Worm (Caenorhabditis elegans) whole organism, L2 larva: ENCODE data around the gene K09A9.6.

ENCODE experiments used
- C34F6.9 ChIP-seq: fragments of 150-350 bp; optimal IDR thresholded peaks from 2 replicates; lab custom pipeline; 2014; ENCODE audit warnings: missing biosample characterization, missing genetic modification characterization
- F13H6.1 ChIP-seq: sonication (generic microtip); optimal IDR thresholded peaks from 2 replicates; lab custom pipeline; 2016; ENCODE audit warnings: missing genetic modification characterization, missing compliant biosample characterization
- R02D3.7 ChIP-seq: fragments of 150-350 bp; optimal IDR thresholded peaks from 2 replicates; lab custom pipeline; 2014; ENCODE audit warnings: missing biosample characterization, missing genetic modification characterization
- Y55F3AM.14 ChIP-seq: fragments of 200-800 bp; sonication (Bioruptor generic); optimal IDR thresholded peaks from 2 replicates; lab custom pipeline; 2018; ENCODE audit warnings: mild to moderate bottlenecking, missing genetic modification characterization, missing compliant biosample characterization
- ZK546.5 ChIP-seq: sonication (generic microtip); optimal IDR thresholded peaks from 2 replicates; lab custom pipeline; 2017; ENCODE audit warnings: missing biosample characterization, missing genetic modification characterization
- alr-1 ChIP-seq: fragments of 150-350 bp; optimal IDR thresholded peaks from 2 replicates; lab custom pipeline; 2014; ENCODE audit warnings: missing biosample characterization, missing genetic modification characterization
- aly-2 ChIP-seq: fragments of 150-350 bp; optimal IDR thresholded peaks from 2 replicates; lab custom pipeline; 2014; ENCODE audit warnings: missing biosample characterization, missing genetic modification characterization
- ama-1 ChIP-seq: fragments of 150-350 bp; optimal IDR thresholded peaks from 2 replicates; lab custom pipeline; 2018; ENCODE audit warnings: inconsistent platforms
- blmp-1 ChIP-seq: sonication (generic microtip); optimal IDR thresholded peaks from 2 replicates; lab custom pipeline; 2017; ENCODE audit warnings: missing genetic modification characterization, mild to moderate bottlenecking, missing compliant biosample characterization, antibody characterized with exemption, moderate library complexity; ENCODE audit not compliant: insufficient read depth
- ceh-16 ChIP-seq: fragments of 150-350 bp; optimal IDR thresholded peaks from 2 replicates; lab custom pipeline; 2014; ENCODE audit warnings: missing biosample characterization, missing genetic modification characterization
- ceh-82 ChIP-seq: fragments of 150-350 bp; optimal IDR thresholded peaks from 2 replicates; lab custom pipeline; 2014; ENCODE audit warnings: missing biosample characterization, missing genetic modification characterization
- crh-2 ChIP-seq: sonication (generic microtip); optimal IDR thresholded peaks from 2 replicates; lab custom pipeline; 2017; ENCODE audit warnings: missing biosample characterization, missing genetic modification characterization
- dmd-4 ChIP-seq: sonication (generic microtip); optimal IDR thresholded peaks from 2 replicates; lab custom pipeline; 2017; ENCODE audit warnings: missing biosample characterization, missing genetic modification characterization
- egl-27 ChIP-seq: sonication (generic microtip); optimal IDR thresholded peaks from 3 replicates; lab custom pipeline; 2017; ENCODE audit warnings: missing biosample characterization, missing genetic modification reagents, missing genetic modification characterization
- elt-1 ChIP-seq: fragments of 150-350 bp; optimal IDR thresholded peaks from 2 replicates; lab custom pipeline; 2014; ENCODE audit warnings: missing biosample characterization, missing genetic modification characterization
- elt-3 ChIP-seq: sonication (generic microtip); optimal IDR thresholded peaks from 2 replicates; lab custom pipeline; 2017; ENCODE audit warnings: missing biosample characterization, missing genetic modification characterization
- fos-1 ChIP-seq: fragments of 150-350 bp; optimal IDR thresholded peaks from 2 replicates; lab custom pipeline; 2014; ENCODE audit warnings: missing biosample characterization, missing genetic modification characterization
- gmeb-1 ChIP-seq: fragments of 150-350 bp; optimal IDR thresholded peaks from 2 replicates; lab custom pipeline; 2014; ENCODE audit warnings: missing biosample characterization, missing genetic modification characterization
- lin-11 ChIP-seq: fragments of 150-350 bp; sonication (generic microtip); optimal IDR thresholded peaks from 2 replicates; lab custom pipeline; 2014; ENCODE audit warnings: missing biosample characterization, missing genetic modification characterization, inconsistent platforms, mixed read lengths
- lin-13 ChIP-seq: fragments of 150-350 bp; optimal IDR thresholded peaks from 2 replicates; lab custom pipeline; 2014; ENCODE audit warnings: missing biosample characterization, missing genetic modification reagents, missing genetic modification characterization
- lin-39 ChIP-seq: fragments of 150-350 bp; optimal IDR thresholded peaks from 2 replicates; lab custom pipeline; 2014; ENCODE audit warnings: missing biosample characterization, missing genetic modification reagents, missing genetic modification characterization
- lsy-2 ChIP-seq, 2 experiments: fragments of 150-350 bp in 1 of 2; sonication (generic microtip) in 1 of 2; optimal IDR thresholded peaks; 2 replicates each; lab custom pipeline; 2014 to 2017; ENCODE audit warnings: missing biosample characterization in 2 of 2, missing genetic modification characterization in 2 of 2
- mab-5 ChIP-seq: fragments of 150-350 bp; optimal IDR thresholded peaks from 2 replicates; lab custom pipeline; 2014; ENCODE audit warnings: missing biosample characterization, missing genetic modification characterization
- mbf-1 ChIP-seq: sonication (generic microtip); optimal IDR thresholded peaks from 2 replicates; lab custom pipeline; 2017; ENCODE audit warnings: missing biosample characterization, missing genetic modification characterization
- mdl-1 ChIP-seq, 2 experiments: fragments of 150-350 bp in 1 of 2; sonication (generic microtip) in 1 of 2; optimal IDR thresholded peaks; 2 replicates each; lab custom pipeline; 2017; ENCODE audit warnings: missing biosample characterization in 2 of 2, missing genetic modification characterization in 2 of 2
- nhr-10 ChIP-seq: sonication (generic microtip); optimal IDR thresholded peaks from 2 replicates; lab custom pipeline; 2017; ENCODE audit warnings: missing biosample characterization, missing genetic modification characterization
- nhr-12 ChIP-seq: fragments of 150-350 bp; optimal IDR thresholded peaks from 2 replicates; lab custom pipeline; 2014; ENCODE audit warnings: missing biosample characterization, missing genetic modification characterization
- nhr-129 ChIP-seq: fragments of 150-350 bp; optimal IDR thresholded peaks from 2 replicates; lab custom pipeline; 2014; ENCODE audit warnings: missing biosample characterization, missing genetic modification characterization
- nhr-21 ChIP-seq: fragments of 150-350 bp; optimal IDR thresholded peaks from 2 replicates; lab custom pipeline; 2014; ENCODE audit warnings: missing biosample characterization, missing genetic modification characterization
- nhr-23 ChIP-seq: fragments of 150-350 bp; optimal IDR thresholded peaks from 2 replicates; lab custom pipeline; 2014; ENCODE audit warnings: missing biosample characterization, missing genetic modification reagents, missing genetic modification characterization
- nhr-237 ChIP-seq: fragments of 150-350 bp; optimal IDR thresholded peaks from 2 replicates; lab custom pipeline; 2014; ENCODE audit warnings: missing biosample characterization, missing genetic modification characterization
- nhr-25 ChIP-seq: fragments of 150-350 bp; sonication (generic microtip); optimal IDR thresholded peaks from 3 replicates; lab custom pipeline; 2014; ENCODE audit warnings: missing biosample characterization, missing genetic modification characterization
- nhr-6 ChIP-seq: fragments of 150-350 bp; optimal IDR thresholded peaks from 2 replicates; lab custom pipeline; 2014; ENCODE audit warnings: missing biosample characterization, missing genetic modification characterization
- nhr-77 ChIP-seq: fragments of 150-350 bp; optimal IDR thresholded peaks from 2 replicates; lab custom pipeline; 2014; ENCODE audit warnings: missing biosample characterization, missing genetic modification characterization
- peb-1 ChIP-seq: fragments of 150-350 bp; optimal IDR thresholded peaks from 2 replicates; lab custom pipeline; 2014; ENCODE audit warnings: missing biosample characterization, missing genetic modification characterization
- skn-1 ChIP-seq: sonication (generic microtip); optimal IDR thresholded peaks from 2 replicates; lab custom pipeline; 2017; ENCODE audit warnings: missing biosample characterization, missing genetic modification characterization
- sma-3 ChIP-seq: sonication (generic microtip); optimal IDR thresholded peaks from 2 replicates; lab custom pipeline; 2016; ENCODE audit warnings: missing genetic modification reagents, missing genetic modification characterization, missing compliant biosample characterization
- sma-9 ChIP-seq, 2 experiments: fragments of 150-350 bp in 1 of 2; sonication (generic microtip) in 1 of 2; optimal IDR thresholded peaks; 2 replicates each; lab custom pipeline; 2014 to 2016; ENCODE audit warnings: missing genetic modification characterization in 2 of 2, mild to moderate bottlenecking in 1 of 2, missing biosample characterization in 1 of 2, missing compliant biosample characterization in 1 of 2, missing genetic modification reagents in 1 of 2, moderate library complexity in 1 of 2
- snpc-4 ChIP-seq: fragments of 150-350 bp; optimal IDR thresholded peaks from 2 replicates; lab custom pipeline; 2014; ENCODE audit warnings: missing biosample characterization, missing genetic modification characterization
- unc-39 ChIP-seq: fragments of 150-350 bp; optimal IDR thresholded peaks from 2 replicates; lab custom pipeline; 2014; ENCODE audit warnings: missing biosample characterization, missing genetic modification characterization
- unc-55 ChIP-seq: fragments of 150-350 bp; sonication (generic microtip); optimal IDR thresholded peaks from 3 replicates; lab custom pipeline; 2014; ENCODE audit warnings: missing biosample characterization, missing genetic modification reagents, missing genetic modification characterization
- unc-62 ChIP-seq: fragments of 150-350 bp; optimal IDR thresholded peaks from 2 replicates; lab custom pipeline; 2014; ENCODE audit warnings: missing biosample characterization, missing genetic modification reagents, missing genetic modification characterization
- zag-1 ChIP-seq: fragments of 150-350 bp; optimal IDR thresholded peaks from 2 replicates; lab custom pipeline; 2014; ENCODE audit warnings: missing biosample characterization, missing genetic modification characterization
- ztf-4 ChIP-seq: fragments of 150-350 bp; optimal IDR thresholded peaks from 2 replicates; lab custom pipeline; 2014; ENCODE audit warnings: missing biosample characterization, missing genetic modification characterization

The K09A9.6 gene

DNA sequence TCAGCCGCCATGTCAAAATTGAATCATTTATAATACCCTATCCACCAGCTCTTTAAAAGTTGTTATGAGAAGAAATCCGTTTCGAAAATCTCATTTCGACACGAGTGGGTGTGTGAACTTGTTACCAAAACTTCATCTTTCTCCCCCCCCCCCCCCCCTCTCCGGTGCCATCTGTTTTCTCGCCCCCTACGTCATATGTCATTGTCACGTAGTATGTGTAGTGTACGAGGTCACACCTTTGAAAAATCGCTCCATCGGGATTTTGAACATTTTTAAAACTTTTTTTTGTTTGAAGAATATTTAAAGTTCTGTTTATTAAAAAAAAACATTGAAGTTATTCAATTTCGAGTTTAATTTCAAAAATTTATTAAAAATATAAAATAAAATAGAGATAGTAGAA, 50.8 kb downstream of the K09A9.6 start:
- TF ChIP-seq nhr-129 (tag; lab: Kevin White, UChicago) = no peak
- no peak for TF ChIP-seq nhr-10 (tag; lab: Kevin White, UChicago)
- no peak for TF ChIP-seq ceh-82 (tag; lab: Kevin White, UChicago)
- no peak for TF ChIP-seq unc-62 (GFP tag; lab: Kevin White, UChicago)
- no peak for TF ChIP-seq sma-3
- TF ChIP-seq nhr-25 (tag; lab: Kevin White, UChicago) = peak; percentile 37

DNA sequence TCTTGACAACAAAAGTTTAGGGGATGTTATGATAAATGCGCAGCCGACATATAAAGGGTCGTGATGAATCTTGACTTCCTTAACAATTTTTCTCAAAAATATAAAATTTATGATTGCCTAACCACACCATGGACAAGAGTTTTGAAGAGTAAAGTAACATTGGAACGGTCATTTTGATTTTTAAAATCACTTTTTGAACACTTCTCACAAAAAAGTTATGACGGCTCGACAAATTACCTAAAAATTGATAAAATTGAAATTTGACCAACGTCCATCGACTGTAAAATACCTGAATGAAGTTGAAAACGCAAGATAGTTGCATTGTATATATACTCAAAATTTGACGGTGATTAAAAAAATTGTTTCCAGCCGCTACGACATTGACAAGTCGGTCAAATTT, 51.9 kb downstream of the K09A9.6 start:
- TF ChIP-seq mab-5 (tag; lab: Kevin White, UChicago) (no peak), lin-39 (tag; lab: Kevin White, UChicago) (no peak), nhr-10 (tag; lab: Kevin White, UChicago) (no peak), unc-55 (no peak), aly-2 (no peak), unc-39 (no peak), skn-1 (tag; lab: Kevin White, UChicago) (no peak), ceh-16 (tag; lab: Kevin White, UChicago) (no peak), ama-1 (no peak), alr-1 (no peak), mbf-1 (tag; lab: Kevin White, UChicago) (no peak), elt-3 (tag; lab: Kevin White, UChicago) (no peak), unc-62 (GFP tag; lab: Kevin White, UChicago) (no peak), lin-13 (no peak), ztf-4 (tag; lab: Kevin White, UChicago) (no peak), lsy-2 (tag; optimal IDR thresholded peaks at IDR 0.05; lab: Kevin White, UChicago) (no peak)
- TF ChIP-seq, all 48 proteins: peak for 0

DNA sequence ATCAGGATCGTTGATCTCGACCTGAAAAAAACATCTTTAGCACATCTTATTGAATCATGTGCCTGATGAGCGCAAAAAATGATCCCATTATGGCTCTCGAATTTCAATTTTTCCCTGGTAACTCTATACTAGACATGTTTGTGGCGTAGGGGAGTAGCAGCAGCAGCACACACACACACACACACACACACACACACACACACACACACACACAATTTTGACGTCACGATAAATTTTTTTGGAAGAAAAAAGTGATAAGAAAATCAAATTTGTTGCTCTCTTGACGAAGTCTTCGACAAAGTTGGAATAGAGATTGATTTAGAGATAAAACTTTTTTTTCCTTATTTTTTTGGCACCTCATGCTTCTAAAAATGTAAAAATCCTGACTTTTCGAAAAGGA, 52.6 kb downstream of the K09A9.6 start:
- TF ChIP-seq sma-9 (GFP tag; optimal IDR thresholded peaks at IDR 0.05; lab: Kevin White, UChicago) (peak; percentile 54), sma-9 (tag; optimal IDR thresholded peaks at IDR 0.05; lab: Kevin White, UChicago) (no peak), unc-55 (no peak), crh-2 (peak; percentile 31), unc-39 (no peak), skn-1 (tag; lab: Kevin White, UChicago) (no peak), lin-13 (no peak), nhr-12 (tag; lab: Kevin White, UChicago) (no peak), C34F6.9 (no peak), ama-1 (no peak), egl-27 (tag; lab: Kevin White, UChicago) (no peak), F13H6.1 (peak; percentile 28), R02D3.7 (tag; lab: Kevin White, UChicago) (no peak), ztf-4 (tag; lab: Kevin White, UChicago) (no peak), nhr-129 (tag; lab: Kevin White, UChicago) (peak; percentile 24)

DNA sequence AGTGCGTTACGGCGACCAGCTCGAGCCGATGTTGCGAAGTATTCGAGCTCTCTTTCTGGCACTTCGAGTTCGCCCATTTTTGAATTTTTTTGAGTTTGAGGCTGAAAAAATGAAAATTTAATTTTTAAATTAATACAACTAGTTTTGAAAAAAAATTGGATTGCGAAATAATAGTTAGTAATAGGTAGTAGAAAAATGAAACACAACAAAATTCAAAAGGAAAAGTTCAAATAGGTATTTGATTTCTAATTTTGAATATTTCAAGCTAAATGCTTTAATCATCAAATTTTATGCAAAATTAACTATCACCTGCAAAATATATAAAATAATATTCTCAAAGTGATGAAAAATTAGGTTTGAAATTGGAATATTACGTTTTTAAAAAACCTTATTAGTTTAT, 53.3 kb downstream of the K09A9.6 start, which contains the start of gene K09E9.4:
Gene K09E9.4, minus strand, starts transcription at position 101 of the 400 bp plus-strand sequence.
- TF ChIP-seq Y55F3AM.14 (no peak), gmeb-1 (no peak), mdl-1 (tag; optimal IDR thresholded peaks at IDR 0.05; lab: Kevin White, UChicago) (no peak), nhr-25 (tag; lab: Kevin White, UChicago) (peak; percentile 1)

DNA sequence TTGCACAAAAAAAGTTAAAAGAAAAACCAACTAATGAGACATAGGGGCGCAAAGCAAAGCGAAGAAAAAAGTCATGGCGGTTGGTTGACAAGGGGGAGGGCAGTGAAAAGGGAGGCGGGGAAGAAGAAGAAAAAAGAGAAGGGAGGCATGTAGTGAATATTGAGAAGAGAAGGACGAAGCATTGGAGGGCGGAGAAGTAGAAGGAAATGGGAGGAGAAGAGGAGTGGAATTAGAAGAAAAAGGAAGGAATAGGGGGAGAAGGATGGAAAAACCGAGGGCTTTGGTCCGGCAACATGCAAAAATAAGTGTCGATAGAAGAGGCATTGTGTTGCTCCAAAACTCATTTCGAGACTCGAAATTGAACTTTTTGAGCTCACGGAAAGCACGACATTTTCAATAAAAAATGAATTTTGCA, 53.8 kb downstream of the K09A9.6 start:
- TF ChIP-seq fos-1 (peak; percentile 30), nhr-237 (no peak), ceh-82 (tag; lab: Kevin White, UChicago) (no peak), nhr-6 (tag; lab: Kevin White, UChicago) (no peak), lin-13 (peak; percentile 2), unc-62 (GFP tag; lab: Kevin White, UChicago) (no peak), elt-3 (tag; lab: Kevin White, UChicago) (no peak), lsy-2 (tag; optimal IDR thresholded peaks at IDR 0.05; lab: Kevin White, UChicago) (peak; percentile 42 to 44), C34F6.9 (peak; percentile 70), ztf-4 (tag; lab: Kevin White, UChicago) (no peak), nhr-129 (tag; lab: Kevin White, UChicago) (peak; percentile 64), gmeb-1 (no peak), zag-1 (tag; lab: Kevin White, UChicago) (peak; percentile 26), aly-2 (no peak), ZK546.5 (tag; lab: Kevin White, UChicago) (no peak), nhr-12 (tag; lab: Kevin White, UChicago) (no peak), snpc-4 (peak; percentile 48), peb-1 (tag; lab: Kevin White, UChicago) (no peak), lin-11 (tag; lab: Kevin White, UChicago) (no peak), elt-1 (tag; lab: Kevin White, UChicago) (no peak), dmd-4 (tag; lab: Kevin White, UChicago) (no peak), ceh-16 (tag; lab: Kevin White, UChicago) (no peak), blmp-1 (tag; lab: Kevin White, UChicago) (no peak), mbf-1 (tag; lab: Kevin White, UChicago) (no peak), alr-1 (no peak), unc-55 (peak; percentile 44), nhr-21 (tag; lab: Kevin White, UChicago) (no peak), sma-9 (GFP tag; optimal IDR thresholded peaks at IDR 0.05; lab: Kevin White, UChicago) (no peak), sma-9 (tag; optimal IDR thresholded peaks at IDR 0.05; lab: Kevin White, UChicago) (no peak), Y55F3AM.14 (no peak), nhr-23 (tag; lab: Kevin White, UChicago) (no peak), nhr-77 (tag; lab: Kevin White, UChicago) (no peak)
